Fruit fly (Drosophila melanogaster) ovary, adult (tissue): ENCODE data around the gene Gem3.

Source experiments
- CG17801 ChIP-seq: fragments of 200-800 bp; optimal IDR thresholded peaks from 2 replicates; lab custom pipeline; 2019; ENCODE audit warnings: missing biosample characterization, mild to moderate bottlenecking, missing genetic modification characterization, moderate library complexity; ENCODE audit not compliant: partially characterized antibody

Gem3 gene

DNA sequence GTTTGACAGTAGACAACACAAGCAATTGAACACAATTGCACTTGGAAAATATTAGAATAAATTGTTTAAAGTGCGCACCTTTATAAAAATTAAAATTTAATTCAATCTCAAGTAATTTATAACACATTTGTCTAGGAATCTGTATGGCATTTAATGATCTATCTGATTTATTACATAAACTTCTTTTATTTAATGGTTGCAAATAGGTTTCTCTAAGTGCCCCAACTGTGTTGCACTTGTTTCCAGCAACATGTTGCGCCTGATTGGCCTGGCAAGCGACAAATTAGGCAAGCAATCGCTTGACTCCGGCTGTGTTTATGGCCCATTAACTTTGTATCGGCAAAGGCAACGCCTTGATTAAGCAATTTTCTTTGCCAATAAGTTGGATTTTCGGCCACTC is 22.4 kb downstream of the Gem3 start:
- no peak for TF ChIP-seq CG17801 (GFP tag; lab: Kevin White, UChicago)

DNA sequence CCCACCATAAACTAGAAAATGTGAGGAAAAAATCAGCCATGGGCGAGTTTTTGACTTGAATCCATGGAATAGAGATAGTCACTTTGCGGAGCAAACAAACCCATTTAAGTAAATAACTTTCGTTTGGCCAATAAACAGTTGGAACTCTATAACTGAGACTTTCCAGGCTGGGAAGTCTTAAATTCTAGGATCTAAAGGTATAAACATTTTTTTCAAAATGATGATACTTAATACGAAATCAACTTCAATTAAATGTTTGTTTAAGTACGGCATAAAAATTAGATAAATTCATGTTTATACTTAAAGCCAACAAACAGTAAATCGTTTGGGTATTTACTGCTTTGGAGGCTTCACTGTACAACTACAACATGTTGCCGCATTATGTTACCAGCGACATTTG is 23.0 kb downstream of the Gem3 start:
- TF ChIP-seq CG17801 (GFP tag; lab: Kevin White, UChicago): no peak

DNA sequence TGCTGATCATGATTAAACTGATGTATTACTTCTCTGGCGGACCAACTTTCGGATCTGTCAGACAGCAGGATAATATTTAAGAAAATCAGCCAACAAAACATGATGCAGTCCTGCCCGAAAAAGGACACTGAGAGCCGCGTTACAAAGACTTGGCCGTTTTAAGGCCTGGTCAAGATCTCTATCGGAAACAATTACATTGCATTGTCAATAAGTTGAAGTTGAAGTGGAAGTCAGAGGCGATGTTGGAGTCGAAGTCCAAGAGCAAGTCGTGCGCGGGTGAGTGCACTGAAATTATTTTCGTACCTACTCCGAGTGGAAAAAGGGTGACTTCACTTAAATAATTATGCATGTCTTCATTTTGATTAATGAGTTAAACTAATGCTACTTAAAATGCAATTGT is 28.9 kb downstream of the Gem3 start, which contains the start of gene Ir67c:
TSS of gene Ir67c (minus strand) at position 101 of the 400 bp plus-strand sequence.
- TF ChIP-seq CG17801 (GFP tag; lab: Kevin White, UChicago): no peak

DNA sequence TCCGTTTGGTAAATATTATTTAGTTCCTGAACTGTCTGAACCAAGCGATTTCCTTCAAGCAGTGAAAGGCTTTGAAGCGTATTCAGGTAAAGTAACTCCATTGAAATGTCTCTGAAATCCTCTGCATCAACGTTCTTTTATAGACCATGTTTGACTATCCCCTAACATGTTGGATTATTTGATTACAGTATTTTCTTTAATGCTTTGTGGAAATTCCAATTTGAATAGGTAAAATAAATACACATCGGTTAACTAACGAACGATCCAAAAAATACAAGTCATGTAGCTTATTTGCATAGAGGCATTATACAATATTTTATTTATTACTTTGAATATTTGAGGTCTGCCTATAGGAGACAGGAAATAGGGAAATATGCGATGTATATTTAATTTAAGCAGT is 31.0 kb downstream of the Gem3 start, which contains the start of gene Ir67b:
TSS of gene Ir67b (minus strand) at position 101 of the 400 bp plus-strand sequence.
- TF ChIP-seq CG17801 (GFP tag; lab: Kevin White, UChicago): no peak

DNA sequence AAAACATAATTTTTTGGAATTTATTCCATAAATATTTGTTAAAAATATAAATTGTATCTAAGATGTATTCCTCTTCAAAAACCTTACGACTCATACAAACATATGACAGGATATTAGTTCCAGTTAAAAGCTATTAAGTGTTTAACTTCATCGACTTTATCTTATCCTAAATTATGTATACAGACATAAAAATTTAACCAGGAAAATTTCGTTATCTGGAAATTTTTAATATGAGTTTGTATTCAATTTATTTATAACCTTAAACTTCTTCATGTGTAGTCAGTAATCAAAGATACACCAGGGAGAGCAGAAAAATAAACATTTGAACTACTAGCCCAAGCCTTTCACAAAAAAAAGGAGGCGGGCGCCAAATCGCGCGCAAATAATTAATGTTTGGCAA is 33.4 kb downstream of the Gem3 start:
- TF ChIP-seq CG17801 (GFP tag; lab: Kevin White, UChicago): no peak

DNA sequence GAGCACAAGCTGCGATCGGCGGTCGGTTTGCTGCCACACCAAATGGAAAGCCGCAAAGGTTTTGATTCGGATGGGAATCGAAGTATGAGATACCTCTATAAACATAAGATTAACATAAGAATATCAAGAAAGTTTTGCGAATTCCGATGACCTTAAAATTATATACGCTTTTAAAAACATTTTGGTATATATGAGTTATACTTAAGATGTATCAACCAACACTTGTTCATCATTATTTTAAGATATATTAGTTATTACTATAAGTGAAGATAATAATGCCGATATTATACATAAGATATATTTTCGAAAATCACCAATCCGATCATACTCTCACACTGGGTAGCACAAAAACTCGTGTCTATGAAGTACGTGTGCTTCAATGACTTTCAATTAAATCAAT is 34.2 kb downstream of the Gem3 start:
- no peak for TF ChIP-seq CG17801 (GFP tag; lab: Kevin White, UChicago)

DNA sequence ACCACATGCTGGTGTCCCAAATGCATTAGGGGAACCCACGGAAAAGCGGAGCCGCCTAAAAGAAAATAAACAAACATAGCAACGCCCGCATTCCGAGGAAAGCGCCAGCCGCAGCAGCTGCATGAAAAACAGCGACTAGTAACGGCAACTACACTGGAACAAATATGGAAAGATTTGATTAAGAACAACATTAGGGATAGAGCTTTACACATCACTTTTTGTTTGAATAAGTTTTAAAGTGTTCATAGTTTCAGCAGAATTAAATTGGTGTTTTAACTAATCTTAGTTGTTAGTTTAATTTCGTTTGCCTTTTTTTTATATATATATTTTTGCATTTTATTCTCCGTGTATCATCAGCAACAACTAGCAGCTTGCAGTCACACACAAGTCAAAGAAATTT is 34.9 kb downstream of the Gem3 start:
- no peak for TF ChIP-seq CG17801 (GFP tag; lab: Kevin White, UChicago)

DNA sequence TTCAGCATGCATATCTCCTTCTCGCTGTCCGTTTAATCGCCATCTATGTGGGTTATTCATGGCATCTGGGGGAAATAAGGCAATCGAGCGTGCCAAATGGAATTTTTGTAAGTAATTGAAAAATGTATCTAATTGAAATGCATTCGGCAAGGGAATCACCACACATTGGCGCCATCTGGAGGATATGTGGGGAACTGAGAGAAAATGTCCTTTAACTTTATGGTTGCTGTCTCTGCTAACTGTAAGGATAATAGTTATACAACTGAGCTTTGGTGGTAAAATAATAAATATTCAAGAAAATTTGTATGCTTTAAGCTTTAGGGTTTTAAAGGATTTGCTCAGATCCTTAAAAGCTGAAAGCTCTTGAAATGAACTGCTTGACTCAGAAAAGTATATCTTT is 35.6 kb downstream of the Gem3 start:
- no peak for TF ChIP-seq CG17801 (GFP tag; lab: Kevin White, UChicago)

DNA sequence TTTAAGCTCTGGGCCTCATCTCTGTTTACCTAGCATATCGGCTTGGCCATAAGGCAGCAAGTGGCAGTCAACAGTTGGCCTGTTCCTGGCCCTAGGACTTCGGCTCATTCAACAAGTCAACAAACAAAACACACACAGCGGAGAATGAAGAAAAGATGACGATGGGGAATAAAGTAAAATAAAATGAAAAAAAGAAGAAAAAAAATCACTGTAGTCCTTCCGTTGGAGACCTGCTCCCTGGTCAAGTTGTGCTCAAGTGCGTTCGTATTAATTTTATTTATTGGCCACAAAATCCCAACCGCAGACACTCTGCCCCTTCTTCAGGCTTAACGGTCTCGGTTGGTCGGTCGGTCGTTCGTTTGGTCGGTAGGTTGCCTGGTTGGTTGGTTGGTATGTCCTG is 44.5 kb downstream of the Gem3 start:
- TF ChIP-seq CG17801 (GFP tag; lab: Kevin White, UChicago): no peak

DNA sequence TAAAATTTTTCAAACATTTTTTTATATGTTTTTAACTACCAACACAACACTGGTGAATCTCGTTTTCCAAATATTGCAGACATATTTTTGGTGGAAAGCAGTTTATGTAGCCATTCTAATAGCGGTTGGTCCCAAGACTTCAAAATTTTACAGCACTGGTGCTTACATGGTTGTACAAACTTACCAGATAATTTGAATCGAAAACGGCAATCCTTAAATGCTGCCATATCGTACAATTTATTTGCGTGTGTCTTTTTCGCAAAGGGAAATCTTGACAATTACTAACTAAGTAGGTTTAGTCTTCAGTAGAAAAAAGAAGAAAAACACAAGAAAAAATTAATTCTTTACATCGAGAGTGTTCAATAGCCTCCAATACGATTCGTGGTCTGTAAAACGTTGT is 50.4 kb downstream of the Gem3 start, which contains the start of gene CG12362:
TSS of gene CG12362 (plus strand) at position 301 of the 400 bp plus-strand sequence.
- no peak for TF ChIP-seq CG17801 (GFP tag; lab: Kevin White, UChicago)

DNA sequence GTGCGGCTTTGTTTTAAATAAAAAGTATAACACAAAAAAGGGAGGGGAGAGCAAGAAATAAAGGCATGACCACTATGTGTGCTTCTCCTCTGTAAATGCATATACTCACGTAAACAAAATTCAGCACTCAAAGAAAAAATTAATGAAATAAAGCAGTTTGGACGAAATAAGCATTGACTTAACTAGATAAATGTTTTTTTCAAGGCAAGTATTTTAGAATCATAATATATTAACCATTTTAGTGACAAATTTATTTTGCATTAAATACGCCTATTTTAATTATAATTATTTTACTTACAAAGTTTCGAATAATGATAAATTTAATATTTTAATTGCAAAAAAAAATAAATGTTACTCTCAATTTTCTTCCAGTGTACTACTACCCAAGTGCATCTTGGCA is 51.3 kb downstream of the Gem3 start:
- TF ChIP-seq CG17801 (GFP tag; lab: Kevin White, UChicago): no peak

DNA sequence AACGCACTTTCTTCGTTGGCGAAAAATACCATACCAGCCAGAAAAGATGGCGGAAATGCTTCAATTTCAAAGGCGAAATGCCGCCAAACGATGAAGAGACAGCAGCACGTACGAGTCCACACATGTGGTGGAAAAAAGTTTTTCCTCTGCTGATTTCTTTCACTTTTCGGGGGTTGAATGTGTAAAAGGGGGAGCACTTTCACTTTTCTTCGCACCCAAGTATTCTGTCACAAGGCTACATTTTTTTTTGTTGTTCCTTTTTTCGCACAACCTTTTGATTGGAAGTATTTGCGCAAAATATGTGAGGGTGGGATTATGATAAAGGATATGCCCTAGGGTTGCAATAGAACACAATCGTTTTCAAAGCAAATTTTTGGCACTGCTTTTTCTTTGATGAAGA is 53.4 kb downstream of the Gem3 start:
- TF ChIP-seq CG17801 (GFP tag; lab: Kevin White, UChicago): no peak
